Fruit fly (Drosophila melanogaster) whole organism, pupa: ENCODE data around the gene ATPsynO.

Experiments
- CG10348 ChIP-seq: fragments of 200-800 bp; sonication (Bioruptor generic); IDR thresholded peaks from 2 replicates; pipeline ENCODE4 v1.3.6; 2022; ENCODE audit warnings: missing biosample characterization, missing genetic modification characterization
- CG12605 ChIP-seq: fragments of 200-800 bp; sonication (Bioruptor generic); IDR thresholded peaks from 2 replicates; pipeline ENCODE4 v1.3.6; 2022; ENCODE audit warnings: missing biosample characterization, missing genetic modification characterization
- CG13204 ChIP-seq: fragments of 200-800 bp; sonication (Bioruptor generic); optimal IDR thresholded peaks from 2 replicates; lab custom pipeline; 2018; ENCODE audit warnings: missing biosample characterization, mild to moderate bottlenecking, missing genetic modification characterization, moderate library complexity
- CG14655 ChIP-seq: fragments of 200-800 bp; sonication (Bioruptor generic); optimal IDR thresholded peaks from 3 replicates; lab custom pipeline; 2017; ENCODE audit warnings: mild to moderate bottlenecking, missing biosample characterization, missing genetic modification reagents, missing genetic modification characterization
- CG15710 ChIP-seq: fragments of 200-800 bp; sonication (Bioruptor generic); optimal IDR thresholded peaks from 2 replicates; lab custom pipeline; 2018; ENCODE audit warnings: missing biosample characterization, mild to moderate bottlenecking, missing genetic modification characterization, moderate library complexity
- CG17806 ChIP-seq: fragments of 200-800 bp; sonication (Bioruptor generic); optimal IDR thresholded peaks from 2 replicates; lab custom pipeline; 2018; ENCODE audit warnings: missing biosample characterization, mild to moderate bottlenecking, missing genetic modification characterization, moderate library complexity
- CG32121 ChIP-seq: fragments of 200-800 bp; sonication (Bioruptor generic); IDR thresholded peaks from 2 replicates; pipeline ENCODE4 v1.3.6; 2022; ENCODE audit warnings: missing biosample characterization, missing genetic modification characterization
- CG34367 ChIP-seq: fragments of 200-800 bp; sonication (Bioruptor generic); optimal IDR thresholded peaks from 2 replicates; lab custom pipeline; 2018; ENCODE audit warnings: missing biosample characterization, mild to moderate bottlenecking, missing genetic modification characterization
- CG4496 ChIP-seq: fragments of 200-800 bp; sonication (Bioruptor generic); IDR thresholded peaks from 3 replicates; pipeline ENCODE4 v1.3.6; 2022; ENCODE audit warnings: missing biosample characterization, missing genetic modification characterization
- CG8159 ChIP-seq: fragments of 200-800 bp; sonication (Bioruptor generic); optimal IDR thresholded peaks from 3 replicates; lab custom pipeline; 2018; ENCODE audit warnings: missing biosample characterization, mild to moderate bottlenecking, missing genetic modification characterization, moderate library complexity
- CG8301 ChIP-seq: fragments of 200-800 bp; sonication (Bioruptor generic); optimal IDR thresholded peaks from 2 replicates; lab custom pipeline; 2018; ENCODE audit warnings: missing biosample characterization, mild to moderate bottlenecking, missing genetic modification characterization
- CG9948 ChIP-seq: fragments of 200-800 bp; sonication (Bioruptor generic); optimal IDR thresholded peaks from 2 replicates; lab custom pipeline; 2018; ENCODE audit warnings: missing biosample characterization, mild to moderate bottlenecking, missing genetic modification characterization, moderate library complexity
- D1 ChIP-seq: fragments of 200-800 bp; sonication (Bioruptor generic); optimal IDR thresholded peaks from 2 replicates; lab custom pipeline; 2018; ENCODE audit warnings: missing biosample characterization, mild to moderate bottlenecking, missing genetic modification characterization, moderate library complexity
- EcR ChIP-seq: fragments of 200-800 bp; sonication (Bioruptor generic); optimal IDR thresholded peaks from 3 replicates; lab custom pipeline; 2019; ENCODE audit warnings: missing biosample characterization, missing genetic modification characterization, mild to moderate bottlenecking, moderate library complexity, missing genetic modification reagents
- Ets98B ChIP-seq: fragments of 200-800 bp; sonication (Bioruptor generic); IDR thresholded peaks from 2 replicates; pipeline ENCODE4 v1.3.6; 2022; ENCODE audit warnings: missing biosample characterization, missing genetic modification characterization
- Pif1A ChIP-seq: fragments of 200-800 bp; sonication (Bioruptor generic); optimal IDR thresholded peaks from 3 replicates; lab custom pipeline; 2016; ENCODE audit warnings: missing biosample characterization, missing genetic modification characterization
- Pif1B ChIP-seq: fragments of 200-800 bp; sonication (Bioruptor generic); optimal IDR thresholded peaks from 3 replicates; lab custom pipeline; 2016; ENCODE audit warnings: missing biosample characterization, missing genetic modification characterization
- Snoo ChIP-seq: fragments of 200-800 bp; sonication (Bioruptor generic); optimal IDR thresholded peaks from 3 replicates; lab custom pipeline; 2017; ENCODE audit warnings: missing biosample characterization, mild to moderate bottlenecking, missing genetic modification characterization, inconsistent platforms
- fd96Ca ChIP-seq: fragments of 200-800 bp; sonication (Bioruptor generic); IDR thresholded peaks from 3 replicates; pipeline ENCODE4 v1.3.6; 2022; ENCODE audit warnings: missing biosample characterization, missing genetic modification characterization
- gl ChIP-seq: fragments of 200-800 bp; sonication (Bioruptor generic); optimal IDR thresholded peaks from 2 replicates; lab custom pipeline; 2018; ENCODE audit warnings: missing biosample characterization, mild to moderate bottlenecking, missing genetic modification characterization
- rn ChIP-seq: fragments of 200-800 bp; sonication (Bioruptor generic); IDR thresholded peaks from 2 replicates; pipeline ENCODE4 v1.3.6; 2022; ENCODE audit warnings: missing biosample characterization, missing genetic modification characterization

Gene ATPsynO

DNA sequence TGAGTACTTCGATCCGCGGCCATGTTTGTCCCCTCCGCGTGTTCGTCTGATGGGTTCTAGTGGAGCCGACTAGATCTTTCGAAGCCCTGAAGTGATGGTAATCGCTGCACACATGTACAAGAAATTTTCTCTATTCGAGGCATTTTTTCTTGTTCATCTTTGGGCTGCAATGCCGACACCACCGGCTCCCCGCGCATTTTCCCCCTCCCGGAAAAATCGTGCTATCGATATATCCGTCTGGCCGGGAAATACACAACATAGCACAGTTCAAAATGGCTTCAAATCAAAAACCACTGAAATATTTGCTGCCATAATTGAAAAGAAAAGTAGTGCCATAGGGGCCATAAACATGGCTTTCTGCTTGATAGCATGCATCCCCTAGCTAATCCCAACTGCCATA lies 1.4 kb upstream of the ATPsynO start:
- no peak for TF ChIP-seq Pif1A (GFP tag; lab: Kevin White, UChicago)
- TF ChIP-seq CG13204 (GFP tag; lab: Kevin White, UChicago): no peak
- no peak for TF ChIP-seq CG17806 (tag; lab: Kevin White, UChicago)
- no peak for TF ChIP-seq CG9948 (tag; lab: Kevin White, UChicago)
- TF ChIP-seq Ets98B (GFP tag; lab: Robert Waterston, UW): no peak
- TF ChIP-seq Pif1B: no peak
- no peak for TF ChIP-seq CG12605 (GFP tag; lab: Robert Waterston, UW)
- no peak for TF ChIP-seq D1 (tag; lab: Kevin White, UChicago)
- TF ChIP-seq Snoo (tag; lab: Kevin White, UChicago): no peak
- TF ChIP-seq CG8301 (tag; lab: Kevin White, UChicago): no peak
- TF ChIP-seq CG15710 (tag; lab: Kevin White, UChicago): no peak
- no peak for TF ChIP-seq rn (GFP tag; lab: Robert Waterston, UW)
- TF ChIP-seq CG14655: no peak
- no peak for TF ChIP-seq fd96Ca (GFP tag; lab: Robert Waterston, UW)
- no peak for TF ChIP-seq CG4496 (GFP tag; lab: Robert Waterston, UW)
- no peak for TF ChIP-seq gl (tag; lab: Kevin White, UChicago)

DNA sequence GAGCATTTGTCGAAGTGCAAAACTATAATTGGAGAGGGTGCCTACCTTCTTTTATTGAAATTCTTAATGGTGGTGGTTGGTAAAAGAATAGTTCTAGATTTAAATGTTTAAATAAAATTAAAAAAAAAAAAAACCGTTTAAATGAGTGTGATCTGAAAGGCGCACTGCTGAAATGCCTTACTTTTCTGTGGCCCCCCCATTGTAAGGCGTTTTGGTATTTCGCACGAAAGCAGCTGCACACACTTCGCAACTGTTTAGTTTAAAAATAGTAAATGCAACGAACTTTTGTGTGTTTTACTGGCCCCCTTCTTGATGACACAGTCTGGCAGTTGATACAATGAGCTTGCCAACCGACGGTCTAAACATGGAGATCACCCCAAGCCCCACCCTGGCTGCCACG lies 3.0 kb downstream of the ATPsynO start, which contains the start of the genes CG14864 and Zip88E:
Gene CG14864, minus strand, starts transcription at position 113 of the 400 bp plus-strand sequence.
Gene Zip88E, plus strand, starts transcription at position 237 of the 400 bp plus-strand sequence.
- no peak for TF ChIP-seq CG14655
- TF ChIP-seq Snoo (tag; lab: Kevin White, UChicago): no peak
- no peak for TF ChIP-seq rn (GFP tag; lab: Robert Waterston, UW)
- no peak for TF ChIP-seq CG8159
- TF ChIP-seq CG13204 (GFP tag; lab: Kevin White, UChicago): no peak
- TF ChIP-seq CG34367 (tag; lab: Kevin White, UChicago): no peak
- TF ChIP-seq D1 (tag; lab: Kevin White, UChicago): no peak
- no peak for TF ChIP-seq CG4496 (GFP tag; lab: Robert Waterston, UW)

DNA sequence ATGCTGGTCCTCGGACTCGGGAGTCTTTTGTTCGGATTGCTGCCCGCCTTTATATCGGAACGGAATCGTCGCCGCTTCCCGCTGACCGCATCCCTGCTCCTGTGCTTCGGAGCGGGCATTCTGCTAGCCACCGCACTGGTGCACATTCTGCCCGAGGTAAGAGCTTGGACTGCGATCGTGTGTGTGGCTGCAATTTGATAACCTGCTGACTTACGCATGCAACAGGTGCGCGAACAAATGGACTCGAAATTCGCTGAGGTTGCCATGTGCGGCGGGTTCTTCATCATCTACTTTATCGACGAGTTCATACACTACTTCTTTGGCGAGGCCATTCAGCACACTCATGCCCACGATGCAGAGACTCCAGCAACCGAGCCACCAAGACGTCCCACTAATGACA lies 3.5 kb downstream of the ATPsynO start:
- TF ChIP-seq CG14655: no peak
- TF ChIP-seq CG10348 (GFP tag; lab: Robert Waterston, UW): no peak
- no peak for TF ChIP-seq fd96Ca (GFP tag; lab: Robert Waterston, UW)
- no peak for TF ChIP-seq Pif1A (GFP tag; lab: Kevin White, UChicago)
- TF ChIP-seq CG8159: no peak
- no peak for TF ChIP-seq D1 (tag; lab: Kevin White, UChicago)
- TF ChIP-seq CG15710 (tag; lab: Kevin White, UChicago): no peak
- TF ChIP-seq rn (GFP tag; lab: Robert Waterston, UW): no peak
- TF ChIP-seq CG8301 (tag; lab: Kevin White, UChicago): no peak
- no peak for TF ChIP-seq Pif1B
- TF ChIP-seq CG4496 (GFP tag; lab: Robert Waterston, UW): no peak

DNA sequence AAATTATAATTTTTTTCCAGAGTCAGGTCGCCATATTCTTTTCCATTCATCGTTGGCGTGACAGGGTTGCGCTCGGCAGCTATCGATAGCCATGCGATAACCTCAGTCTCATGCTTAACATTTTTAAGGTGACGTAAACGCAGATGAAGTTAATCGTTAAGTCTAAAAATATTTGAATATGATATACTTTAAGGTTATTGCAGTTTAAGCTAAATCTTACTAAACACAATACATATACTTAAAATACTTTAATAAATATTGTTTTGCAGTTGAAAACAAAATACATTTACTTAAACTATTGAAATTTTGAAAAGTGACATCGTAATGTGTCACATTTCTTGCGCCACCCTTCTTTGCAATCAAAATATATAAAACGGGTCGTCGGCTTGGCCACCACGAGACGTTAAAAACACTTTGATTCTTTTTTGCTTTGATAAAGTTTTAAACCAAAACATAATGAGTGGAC lies 9.8 kb downstream of the ATPsynO start, which contains the start of the genes Cp190 and CG4338:
Gene Cp190, minus strand, starts transcription at position 84 of the 466 bp plus-strand sequence.
Gene CG4338, plus strand, starts transcription at position 365 of the 466 bp plus-strand sequence.
- peak; percentile 98 for TF ChIP-seq CG15710 (tag; lab: Kevin White, UChicago)
- peak; percentile 98 for TF ChIP-seq CG17806 (tag; lab: Kevin White, UChicago)
- TF ChIP-seq CG4496 (GFP tag; lab: Robert Waterston, UW): peak; percentile 93
- TF ChIP-seq Ets98B (GFP tag; lab: Robert Waterston, UW): peak; percentile 90
- TF ChIP-seq rn (GFP tag; lab: Robert Waterston, UW): peak; percentile 87
- peak; percentile 99 for TF ChIP-seq CG8159
- peak; percentile 97 for TF ChIP-seq CG34367 (tag; lab: Kevin White, UChicago)
- TF ChIP-seq CG32121 (GFP tag; lab: Robert Waterston, UW): peak; percentile 96
- TF ChIP-seq Pif1A (GFP tag; lab: Kevin White, UChicago): no peak
- no peak for TF ChIP-seq Pif1B
- peak; percentile 91 for TF ChIP-seq gl (tag; lab: Kevin White, UChicago)
- peak; percentile 98 for TF ChIP-seq CG9948 (tag; lab: Kevin White, UChicago)
- TF ChIP-seq D1 (tag; lab: Kevin White, UChicago): no peak
- peak; percentile 85 for TF ChIP-seq EcR (GFP tag; lab: Kevin White, UChicago)
- peak; percentile 94 for TF ChIP-seq CG12605 (GFP tag; lab: Robert Waterston, UW)
- TF ChIP-seq CG13204 (GFP tag; lab: Kevin White, UChicago): no peak
- peak; percentile 98 for TF ChIP-seq CG8301 (tag; lab: Kevin White, UChicago)
- peak; percentile 83 for TF ChIP-seq CG10348 (GFP tag; lab: Robert Waterston, UW)
- peak; percentile 97 for TF ChIP-seq Snoo (tag; lab: Kevin White, UChicago)
- TF ChIP-seq CG14655: no peak
- peak; percentile 67; the same call in 2 of the 3 replicates for TF ChIP-seq fd96Ca (GFP tag; lab: Robert Waterston, UW)

DNA sequence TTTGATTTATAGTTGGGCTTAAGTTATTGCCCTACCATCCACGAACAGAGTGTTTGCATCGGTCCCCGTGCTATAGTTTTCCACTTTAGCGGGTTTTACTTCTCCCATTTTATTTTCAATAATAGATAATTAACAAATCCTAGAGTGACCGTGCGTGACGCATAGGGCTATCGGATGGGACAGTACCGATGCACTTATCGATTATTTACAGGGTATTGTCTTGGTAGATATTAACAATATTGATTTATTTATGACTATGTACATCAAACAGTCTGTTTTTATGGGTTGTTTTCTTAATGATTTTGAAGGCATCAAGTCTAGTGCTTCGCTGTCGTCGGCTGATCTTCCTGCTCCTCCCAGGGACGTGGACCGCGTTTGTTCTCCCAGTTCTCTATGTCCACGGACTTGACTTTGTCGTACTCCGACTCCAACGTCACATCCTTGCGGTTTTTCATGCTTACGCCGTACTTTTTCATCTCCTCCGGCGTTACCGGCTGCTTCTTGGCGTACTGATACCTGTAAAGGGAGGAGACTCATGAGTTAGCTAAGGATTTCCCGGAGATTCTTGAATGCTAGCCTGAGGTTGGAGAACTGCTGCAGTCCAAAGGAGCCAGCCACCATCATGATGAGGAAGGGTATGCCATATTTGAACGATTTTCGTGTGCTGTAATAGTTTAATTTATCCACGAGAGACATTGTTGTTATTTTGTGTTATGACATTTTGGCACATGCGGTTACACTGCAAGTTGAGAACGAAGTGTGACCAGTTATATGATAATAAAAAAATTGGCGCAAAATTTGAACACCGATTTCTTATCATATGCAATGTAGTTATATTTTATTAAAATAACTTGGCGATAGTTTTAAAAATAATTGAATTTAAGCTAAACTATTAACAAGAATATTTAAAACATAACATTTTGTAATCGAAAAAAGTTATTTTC lies 12.8 kb downstream of the ATPsynO start, which contains the start of the genes MRG15 and Tm1:
Gene MRG15, minus strand, starts transcription at position 184 of the 944 bp plus-strand sequence.
Gene Tm1, plus strand, starts transcription at position 295 of the 944 bp plus-strand sequence.
- TF ChIP-seq CG32121 (GFP tag; lab: Robert Waterston, UW): no peak
- TF ChIP-seq rn (GFP tag; lab: Robert Waterston, UW): no peak
- TF ChIP-seq gl (tag; lab: Kevin White, UChicago): no peak
- no peak for TF ChIP-seq CG9948 (tag; lab: Kevin White, UChicago)
- no peak for TF ChIP-seq CG4496 (GFP tag; lab: Robert Waterston, UW)
- no peak for TF ChIP-seq Pif1A (GFP tag; lab: Kevin White, UChicago)
- no peak for TF ChIP-seq fd96Ca (GFP tag; lab: Robert Waterston, UW)
- no peak for TF ChIP-seq CG8159
- TF ChIP-seq CG10348 (GFP tag; lab: Robert Waterston, UW): no peak
- TF ChIP-seq D1 (tag; lab: Kevin White, UChicago): no peak
